Worm (Caenorhabditis elegans): ENCODE results near the gene sec-61.G.

Gene sec-61.G

DNA sequence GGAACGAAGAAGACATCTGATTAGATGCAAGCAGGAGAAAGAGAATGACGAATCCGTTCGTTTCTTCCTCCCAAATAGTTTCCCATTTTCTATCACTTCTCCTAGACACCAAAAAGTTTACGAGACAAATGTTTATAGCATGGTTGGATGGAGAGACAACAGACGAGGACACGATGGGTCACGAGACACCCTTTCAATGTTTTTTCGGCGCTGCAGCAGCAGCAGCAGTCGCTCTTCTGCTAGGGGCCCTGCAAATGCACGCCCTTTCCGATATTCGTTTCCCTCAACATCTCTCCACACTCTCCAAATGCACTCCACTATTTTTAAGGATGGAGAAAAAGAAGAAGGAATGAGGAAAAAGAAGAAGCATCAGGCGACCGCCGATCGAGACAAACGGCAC, 38.6 kb downstream of the sec-61.G start:
- TF ChIP-seq lin-13 (GFP tag; optimal IDR thresholded peaks at IDR 0.05), result peak; percentile 37
- TF ChIP-seq nhr-129 (tag; optimal IDR thresholded peaks at IDR 0.05), result peak; percentile 89
- TF ChIP-seq elt-1 (tag; optimal IDR thresholded peaks at IDR 0.05), result no peak
- TF ChIP-seq ceh-16 (tag; optimal IDR thresholded peaks at IDR 0.05), result no peak
- TF ChIP-seq sma-9 (GFP tag; optimal IDR thresholded peaks at IDR 0.05), result peak; percentile 97
- no peak for TF ChIP-seq sma-9 (tag; optimal IDR thresholded peaks at IDR 0.05)
- TF ChIP-seq unc-62 (GFP tag; optimal IDR thresholded peaks at IDR 0.05), result no peak
- TF ChIP-seq mab-5 (tag; optimal IDR thresholded peaks at IDR 0.05), result peak; percentile 81
- no peak for TF ChIP-seq ceh-82 (tag; optimal IDR thresholded peaks at IDR 0.05)
- TF ChIP-seq unc-55 (GFP tag; optimal IDR thresholded peaks at IDR 0.05), result peak; percentile 39
- TF ChIP-seq lin-11 (tag; optimal IDR thresholded peaks at IDR 0.05), result peak; percentile 62
- TF ChIP-seq ZK546.5 (tag; optimal IDR thresholded peaks at IDR 0.05), result no peak
- TF ChIP-seq egl-27 (tag; optimal IDR thresholded peaks at IDR 0.05), result peak; percentile 72
- TF ChIP-seq aly-2 (tag; optimal IDR thresholded peaks at IDR 0.05), result no peak
- peak; percentile 41 for TF ChIP-seq snpc-4 (tag; optimal IDR thresholded peaks at IDR 0.05)
- TF ChIP-seq nhr-77 (tag; optimal IDR thresholded peaks at IDR 0.05), result no peak
- TF ChIP-seq unc-39 (tag; optimal IDR thresholded peaks at IDR 0.05), result no peak
- TF ChIP-seq C34F6.9 (tag; optimal IDR thresholded peaks at IDR 0.05), result peak; percentile 75
- peak; percentile 94 for TF ChIP-seq F13H6.1 (tag; optimal IDR thresholded peaks at IDR 0.05)
- TF ChIP-seq nhr-12 (tag; optimal IDR thresholded peaks at IDR 0.05), result peak; percentile 10
- TF ChIP-seq nhr-25 (tag; optimal IDR thresholded peaks at IDR 0.05), result no peak
- no peak for TF ChIP-seq ztf-11 (tag; optimal IDR thresholded peaks at IDR 0.05)
- no peak for TF ChIP-seq peb-1 (tag; optimal IDR thresholded peaks at IDR 0.05)
- TF ChIP-seq fos-1 (tag; optimal IDR thresholded peaks at IDR 0.05), result peak; percentile 39
- peak; percentile 82 for TF ChIP-seq nhr-21 (tag; optimal IDR thresholded peaks at IDR 0.05)
- peak; percentile 54 for TF ChIP-seq nhr-6 (tag; optimal IDR thresholded peaks at IDR 0.05)
- TF ChIP-seq ama-1 (optimal IDR thresholded peaks at IDR 0.05), result peak; percentile 48
- TF ChIP-seq mdl-1 (tag; optimal IDR thresholded peaks at IDR 0.05), result peak; percentile 86 to 91
- no peak for TF ChIP-seq nhr-237 (tag; optimal IDR thresholded peaks at IDR 0.05)
- no peak for TF ChIP-seq gmeb-1 (tag; optimal IDR thresholded peaks at IDR 0.05)
- no peak for TF ChIP-seq lin-39 (tag; optimal IDR thresholded peaks at IDR 0.05)
- peak in 1 of 2 experiments; percentile 84 for TF ChIP-seq lsy-2 (tag; optimal IDR thresholded peaks at IDR 0.05)
- peak; percentile 62 for TF ChIP-seq crh-2 (tag; optimal IDR thresholded peaks at IDR 0.05)
- TF ChIP-seq zag-1 (tag; optimal IDR thresholded peaks at IDR 0.05), result peak; percentile 84
- TF ChIP-seq mbf-1 (tag; optimal IDR thresholded peaks at IDR 0.05), result no peak
- TF ChIP-seq ztf-4 (tag; optimal IDR thresholded peaks at IDR 0.05), result peak; percentile 76
- peak; percentile 79 for TF ChIP-seq sem-4 (tag; optimal IDR thresholded peaks at IDR 0.05)
- TF ChIP-seq alr-1 (tag; optimal IDR thresholded peaks at IDR 0.05), result no peak
- TF ChIP-seq nhr-10 (tag; optimal IDR thresholded peaks at IDR 0.05), result no peak
- TF ChIP-seq elt-3 (tag; optimal IDR thresholded peaks at IDR 0.05), result no peak
- no peak for TF ChIP-seq ztf-1 (GFP tag; conservative IDR thresholded peaks at IDR 0.05)
- no peak for TF ChIP-seq blmp-1 (tag; optimal IDR thresholded peaks at IDR 0.05; ENCODE audit: insufficient read depth)
- no peak for TF ChIP-seq skn-1 (tag; optimal IDR thresholded peaks at IDR 0.05)
- no peak for TF ChIP-seq R02D3.7 (tag; optimal IDR thresholded peaks at IDR 0.05)
- TF ChIP-seq Y55F3AM.14 (GFP tag; optimal IDR thresholded peaks at IDR 0.05), result peak; percentile 96
- no peak for TF ChIP-seq sma-3 (GFP tag; optimal IDR thresholded peaks at IDR 0.05)

- no peak for TF ChIP-seq mbf-1 (tag; optimal IDR thresholded peaks at IDR 0.05)
- TF ChIP-seq lin-13 (GFP tag; optimal IDR thresholded peaks at IDR 0.05), result no peak
- no peak for TF ChIP-seq zag-1 (tag; optimal IDR thresholded peaks at IDR 0.05)
- TF ChIP-seq crh-2 (tag; optimal IDR thresholded peaks at IDR 0.05), result no peak
- TF ChIP-seq mdl-1 (tag; optimal IDR thresholded peaks at IDR 0.05), result no peak
- TF ChIP-seq nhr-21 (tag; optimal IDR thresholded peaks at IDR 0.05), result no peak
- no peak for TF ChIP-seq ZK546.5 (tag; optimal IDR thresholded peaks at IDR 0.05)
- TF ChIP-seq mab-5 (tag; optimal IDR thresholded peaks at IDR 0.05), result no peak
- TF ChIP-seq unc-39 (tag; optimal IDR thresholded peaks at IDR 0.05), result no peak
- no peak for TF ChIP-seq unc-62 (GFP tag; optimal IDR thresholded peaks at IDR 0.05)
- TF ChIP-seq aly-2 (tag; optimal IDR thresholded peaks at IDR 0.05), result no peak
- TF ChIP-seq nhr-12 (tag; optimal IDR thresholded peaks at IDR 0.05), result no peak
- no peak for TF ChIP-seq ztf-4 (tag; optimal IDR thresholded peaks at IDR 0.05)
- TF ChIP-seq sem-4 (tag; optimal IDR thresholded peaks at IDR 0.05), result no peak
- no peak for TF ChIP-seq ceh-82 (tag; optimal IDR thresholded peaks at IDR 0.05)
- TF ChIP-seq lin-39 (tag; optimal IDR thresholded peaks at IDR 0.05), result no peak
- TF ChIP-seq lsy-2 (tag; optimal IDR thresholded peaks at IDR 0.05), result peak in 1 of 2 experiments; percentile 21
- TF ChIP-seq ztf-11 (tag; optimal IDR thresholded peaks at IDR 0.05), result no peak
- TF ChIP-seq elt-1 (tag; optimal IDR thresholded peaks at IDR 0.05), result no peak
- peak; percentile 78 for TF ChIP-seq nhr-129 (tag; optimal IDR thresholded peaks at IDR 0.05)
- no peak for TF ChIP-seq nhr-10 (tag; optimal IDR thresholded peaks at IDR 0.05)
- TF ChIP-seq R02D3.7 (tag; optimal IDR thresholded peaks at IDR 0.05), result no peak
- no peak for TF ChIP-seq nhr-25 (tag; optimal IDR thresholded peaks at IDR 0.05)
- no peak for TF ChIP-seq lin-11 (tag; optimal IDR thresholded peaks at IDR 0.05)
- no peak for TF ChIP-seq elt-3 (tag; optimal IDR thresholded peaks at IDR 0.05)
- peak; percentile 15 for TF ChIP-seq blmp-1 (tag; optimal IDR thresholded peaks at IDR 0.05; ENCODE audit: insufficient read depth)
- TF ChIP-seq nhr-77 (tag; optimal IDR thresholded peaks at IDR 0.05), result no peak
- no peak for TF ChIP-seq ama-1 (optimal IDR thresholded peaks at IDR 0.05)
- peak; percentile 4 for TF ChIP-seq egl-27 (tag; optimal IDR thresholded peaks at IDR 0.05)
- TF ChIP-seq skn-1 (tag; optimal IDR thresholded peaks at IDR 0.05), result no peak
- TF ChIP-seq nhr-23 (tag; optimal IDR thresholded peaks at IDR 0.05), result no peak
- peak; percentile 14 for TF ChIP-seq fos-1 (tag; optimal IDR thresholded peaks at IDR 0.05)
- TF ChIP-seq peb-1 (tag; optimal IDR thresholded peaks at IDR 0.05), result no peak
- no peak for TF ChIP-seq nhr-237 (tag; optimal IDR thresholded peaks at IDR 0.05)
- TF ChIP-seq sma-9 (GFP tag; optimal IDR thresholded peaks at IDR 0.05), result peak; percentile 8
- TF ChIP-seq sma-9 (tag; optimal IDR thresholded peaks at IDR 0.05), result no peak
- peak; percentile 52 for TF ChIP-seq F13H6.1 (tag; optimal IDR thresholded peaks at IDR 0.05)
These were observed 39.9 kb downstream of the sec-61.G start for ce11 chrV:10856901-10857637.
